Fruit fly (Drosophila melanogaster) whole organism, embryonic: ENCODE measurements around the gene Tlk.

ENCODE experiments used
- ATbp ChIP-seq: fragments of 200-800 bp; sonication (Bioruptor generic); optimal IDR thresholded peaks from 2 replicates; lab custom pipeline; 2017; ENCODE audit warnings: missing biosample characterization, mild to moderate bottlenecking, missing genetic modification characterization, missing genetic modification reagents
- Ada2b ChIP-seq: fragments of 200-800 bp; sonication (Bioruptor generic); IDR thresholded peaks from 2 replicates; pipeline ENCODE4 v1.3.6; 2022; ENCODE audit warnings: missing biosample characterization, missing genetic modification characterization
- Antp ChIP-seq: fragments of 200-800 bp; sonication (Bioruptor generic); optimal IDR thresholded peaks from 3 replicates; lab custom pipeline; 2016; ENCODE audit warnings: missing biosample characterization, missing genetic modification characterization
- Asciz ChIP-seq: fragments of 200-800 bp; sonication (Bioruptor generic); optimal IDR thresholded peaks from 2 replicates; lab custom pipeline; 2017; ENCODE audit warnings: missing biosample characterization, mild to moderate bottlenecking, missing genetic modification characterization, missing genetic modification reagents
- BEAF-32 ChIP-seq: fragments of 200-800 bp; sonication (Bioruptor generic); optimal IDR thresholded peaks from 3 replicates; lab custom pipeline; 2017; ENCODE audit warnings: missing biosample characterization, missing genetic modification characterization, mild to moderate bottlenecking, moderate library complexity, missing genetic modification reagents
- CG10462 ChIP-seq: fragments of 200-800 bp; sonication (Bioruptor generic); optimal IDR thresholded peaks from 2 replicates; lab custom pipeline; 2016; ENCODE audit warnings: missing biosample characterization, missing genetic modification characterization
- CG12104 ChIP-seq: fragments of 200-800 bp; sonication (Bioruptor generic); optimal IDR thresholded peaks from 3 replicates; lab custom pipeline; 2016; ENCODE audit warnings: missing biosample characterization, missing genetic modification characterization
- CG12219 ChIP-seq: fragments of 200-800 bp; sonication (Bioruptor generic); optimal IDR thresholded peaks from 3 replicates; lab custom pipeline; 2018; ENCODE audit warnings: missing biosample characterization, mild to moderate bottlenecking, missing genetic modification characterization
- CG12659 ChIP-seq: fragments of 200-800 bp; sonication (Bioruptor generic); optimal IDR thresholded peaks from 3 replicates; lab custom pipeline; 2017; ENCODE audit warnings: mild to moderate bottlenecking, missing biosample characterization, missing genetic modification reagents, missing genetic modification characterization
- CG14441 ChIP-seq: fragments of 200-800 bp; sonication (Bioruptor generic); IDR thresholded peaks from 2 replicates; pipeline ENCODE4 v1.3.6; 2022; ENCODE audit warnings: missing biosample characterization, missing genetic modification characterization
- CG1602 ChIP-seq: fragments of 200-800 bp; sonication (Bioruptor generic); optimal IDR thresholded peaks from 3 replicates; lab custom pipeline; 2016; ENCODE audit warnings: missing biosample characterization, missing genetic modification characterization
- CG17328 ChIP-seq: fragments of 200-800 bp; sonication (Bioruptor generic); IDR thresholded peaks from 2 replicates; pipeline ENCODE4 v1.3.6; 2022; ENCODE audit warnings: missing biosample characterization, missing genetic modification characterization
- CG18599 ChIP-seq: fragments of 200-800 bp; sonication (Bioruptor generic); optimal IDR thresholded peaks from 3 replicates; lab custom pipeline; 2017; ENCODE audit warnings: missing biosample characterization, missing genetic modification characterization, mild to moderate bottlenecking, moderate library complexity, missing genetic modification reagents
- CG2678 ChIP-seq: fragments of 200-800 bp; sonication (Bioruptor generic); optimal IDR thresholded peaks from 3 replicates; lab custom pipeline; 2019; ENCODE audit warnings: missing biosample characterization, mild to moderate bottlenecking, missing genetic modification characterization, moderate library complexity
- CG2712 ChIP-seq: fragments of 200-800 bp; optimal IDR thresholded peaks from 3 replicates; lab custom pipeline; 2019; ENCODE audit warnings: missing biosample characterization, mild to moderate bottlenecking, missing genetic modification characterization, moderate library complexity
- CG3281 ChIP-seq: fragments of 200-800 bp; sonication (Bioruptor generic); optimal IDR thresholded peaks from 3 replicates; lab custom pipeline; 2017; ENCODE audit warnings: missing biosample characterization, mild to moderate bottlenecking, missing genetic modification characterization
- CG3407 ChIP-seq: fragments of 200-800 bp; sonication (Bioruptor generic); optimal IDR thresholded peaks from 2 replicates; lab custom pipeline; 2018; ENCODE audit warnings: missing biosample characterization, mild to moderate bottlenecking, missing genetic modification characterization
- CG34224 ChIP-seq: fragments of 200-800 bp; sonication (Bioruptor generic); IDR thresholded peaks from 3 replicates; pipeline ENCODE4 v1.3.6; 2022; ENCODE audit warnings: missing biosample characterization, missing genetic modification characterization; ENCODE audit not compliant: partially characterized antibody
- CG4707 ChIP-seq: fragments of 200-800 bp; sonication (Bioruptor generic); optimal IDR thresholded peaks from 2 replicates; lab custom pipeline; 2018; ENCODE audit warnings: missing biosample characterization, mild to moderate bottlenecking, missing genetic modification characterization, moderate library complexity
- CG6254 ChIP-seq: fragments of 200-800 bp; sonication (Bioruptor generic); optimal IDR thresholded peaks from 3 replicates; lab custom pipeline; 2017; ENCODE audit warnings: mild to moderate bottlenecking, missing biosample characterization, missing genetic modification reagents, missing genetic modification characterization
- CG6813 ChIP-seq: fragments of 200-800 bp; sonication (Bioruptor generic); optimal IDR thresholded peaks from 2 replicates; lab custom pipeline; 2017; ENCODE audit warnings: missing biosample characterization, missing genetic modification characterization, mild to moderate bottlenecking, moderate library complexity, missing genetic modification reagents
- CG7556 ChIP-seq: fragments of 200-800 bp; sonication (Bioruptor generic); optimal IDR thresholded peaks from 2 replicates; lab custom pipeline; 2017; ENCODE audit warnings: missing biosample characterization, mild to moderate bottlenecking, missing genetic modification characterization
- CG8388 ChIP-seq: fragments of 200-800 bp; sonication (Bioruptor generic); optimal IDR thresholded peaks from 2 replicates; lab custom pipeline; 2019; ENCODE audit warnings: missing biosample characterization, mild to moderate bottlenecking, missing genetic modification characterization, moderate library complexity
- Drgx ChIP-seq: fragments of 200-800 bp; sonication (Bioruptor generic); IDR thresholded peaks from 2 replicates; pipeline ENCODE4 v1.3.6; 2022; ENCODE audit warnings: missing biosample characterization, missing genetic modification characterization
- E2f2 ChIP-seq: fragments of 200-800 bp; sonication (Bioruptor generic); IDR thresholded peaks from 2 replicates; pipeline ENCODE4 v1.3.6; 2022; ENCODE audit warnings: missing biosample characterization, missing genetic modification characterization
- Fer3 ChIP-seq: fragments of 200-800 bp; sonication (Bioruptor generic); optimal IDR thresholded peaks from 2 replicates; lab custom pipeline; 2018; ENCODE audit warnings: missing biosample characterization, mild to moderate bottlenecking, missing genetic modification characterization, moderate library complexity
- Hr51 ChIP-seq, 2 experiments: fragments of 200-800 bp; sonication (Bioruptor generic); optimal IDR thresholded peaks; 2 replicates in 1 of 2; 3 replicates in 1 of 2; lab custom pipeline; 2016 to 2018; ENCODE audit warnings: missing biosample characterization in 2 of 2, missing genetic modification characterization in 2 of 2, mild to moderate bottlenecking in 1 of 2, moderate library complexity in 1 of 2
- Oli ChIP-seq: fragments of 200-800 bp; sonication (Bioruptor generic); optimal IDR thresholded peaks from 2 replicates; lab custom pipeline; 2018; ENCODE audit warnings: missing biosample characterization, mild to moderate bottlenecking, missing genetic modification characterization, moderate library complexity
- Rfx ChIP-seq: fragments of 200-800 bp; sonication (Bioruptor generic); IDR thresholded peaks from 2 replicates; pipeline ENCODE4 v1.3.6; 2022; ENCODE audit warnings: missing biosample characterization, missing genetic modification characterization
- Xrp1 ChIP-seq: fragments of 200-800 bp; sonication (Bioruptor generic); IDR thresholded peaks from 2 replicates; pipeline ENCODE4 v1.3.6; 2022; ENCODE audit warnings: missing biosample characterization, missing genetic modification characterization
- ara ChIP-seq: fragments of 200-800 bp; sonication (Bioruptor generic); IDR thresholded peaks from 2 replicates; pipeline ENCODE4 v1.3.6; 2022; ENCODE audit warnings: missing biosample characterization, missing genetic modification characterization
- ash1 ChIP-seq: fragments of 200-800 bp; sonication (Bioruptor generic); optimal IDR thresholded peaks from 2 replicates; lab custom pipeline; 2018; ENCODE audit warnings: missing biosample characterization, mild to moderate bottlenecking, missing genetic modification characterization
- croc ChIP-seq: fragments of 200-800 bp; sonication (Bioruptor generic); conservative IDR thresholded peaks from 3 replicates; pipeline ENCODE4 v1.3.6; 2022; ENCODE audit warnings: missing biosample characterization, missing genetic modification characterization
- dmrt11E ChIP-seq: fragments of 200-800 bp; sonication (Bioruptor generic); optimal IDR thresholded peaks from 3 replicates; lab custom pipeline; 2018; ENCODE audit warnings: missing biosample characterization, mild to moderate bottlenecking, missing genetic modification characterization, moderate library complexity
- dmrt99B ChIP-seq: fragments of 200-800 bp; sonication (Bioruptor generic); optimal IDR thresholded peaks from 2 replicates; lab custom pipeline; 2018; ENCODE audit warnings: missing biosample characterization, mild to moderate bottlenecking, missing genetic modification characterization, moderate library complexity
- fd96Cb ChIP-seq: fragments of 200-800 bp; sonication (Bioruptor generic); optimal IDR thresholded peaks from 2 replicates; lab custom pipeline; 2018; ENCODE audit warnings: missing biosample characterization, mild to moderate bottlenecking, missing genetic modification characterization, moderate library complexity
- ftz-f1 ChIP-seq: fragments of 200-800 bp; sonication (Bioruptor generic); optimal IDR thresholded peaks from 2 replicates; lab custom pipeline; 2016; ENCODE audit warnings: missing biosample characterization, missing genetic modification characterization
- gcm ChIP-seq: fragments of 200-800 bp; sonication (Bioruptor generic); optimal IDR thresholded peaks from 2 replicates; lab custom pipeline; 2019; ENCODE audit warnings: missing biosample characterization, mild to moderate bottlenecking, missing genetic modification characterization, moderate library complexity
- hkb ChIP-seq, 2 experiments: fragments of 200-800 bp in 1 of 2; fragments of >200 bp in 1 of 2; sonication (Bioruptor generic) in 1 of 2; IDR thresholded peaks in 1 of 2; optimal IDR thresholded peaks in 1 of 2; 2 replicates each; pipeline versions ENCODE4 v1.3.6 to Lab custom; 2017 to 2022; ENCODE audit warnings: missing biosample characterization in 1 of 2, missing genetic modification characterization in 1 of 2
- pan ChIP-seq, 4 experiments: fragments of >200 bp in 3 of 4; fragments of 200-800 bp in 1 of 4; sonication (Bioruptor generic) in 1 of 4; optimal IDR thresholded peaks in 3 of 4; IDR thresholded peaks in 1 of 4; 2 replicates each; pipeline versions ENCODE4 v1.3.6 to Lab custom; 2017 to 2022; ENCODE audit warnings: missing biosample characterization in 2 of 4, missing genetic modification characterization in 2 of 4, mixed read lengths in 1 of 4
- prd ChIP-seq, 3 experiments: fragments of >200 bp in 2 of 3; fragments of 200-800 bp in 1 of 3; sonication (Bioruptor generic) in 1 of 3; optimal IDR thresholded peaks in 2 of 3; IDR thresholded peaks in 1 of 3; 2 replicates in 2 of 3; 3 replicates in 1 of 3; pipeline versions ENCODE4 v1.3.6 to Lab custom; 2017 to 2022; ENCODE audit warnings: missing biosample characterization in 1 of 3, missing genetic modification characterization in 1 of 3
- row ChIP-seq: fragments of 200-800 bp; sonication (Bioruptor generic); IDR thresholded peaks from 3 replicates; pipeline ENCODE4 v1.3.6; 2022; ENCODE audit warnings: missing biosample characterization, missing genetic modification characterization
- slbo ChIP-seq: fragments of 200-800 bp; sonication (Bioruptor generic); IDR thresholded peaks from 2 replicates; pipeline ENCODE4 v1.3.6; 2022; ENCODE audit warnings: missing biosample characterization, missing genetic modification characterization
- sr ChIP-seq: fragments of 200-800 bp; sonication (Bioruptor generic); IDR thresholded peaks from 3 replicates; pipeline ENCODE4 v1.3.6; 2022; ENCODE audit warnings: missing biosample characterization, missing genetic modification characterization
- unc-4 ChIP-seq: fragments of 200-800 bp; sonication (Bioruptor generic); IDR thresholded peaks from 2 replicates; pipeline ENCODE4 v1.3.6; 2022; ENCODE audit warnings: missing biosample characterization, missing genetic modification characterization; ENCODE audit not compliant: partially characterized antibody
- zen ChIP-seq: fragments of 200-800 bp; sonication (Bioruptor generic); optimal IDR thresholded peaks from 3 replicates; lab custom pipeline; 2018; ENCODE audit warnings: missing biosample characterization, mild to moderate bottlenecking, missing genetic modification characterization, moderate library complexity
- zen2 ChIP-seq: fragments of 200-800 bp; sonication (Bioruptor generic); IDR thresholded peaks from 3 replicates; pipeline ENCODE4 v1.3.6; 2022; ENCODE audit warnings: missing biosample characterization, missing genetic modification characterization; ENCODE audit not compliant: partially characterized antibody

Gene Tlk

dm6 chrX:3740319-3740718 is 20.5 kb downstream of the Tlk start (continued):
- TF ChIP-seq CG8388 (peak; percentile 12), Oli (tag; lab: Kevin White, UChicago) (peak; percentile 38), CG6254 (GFP tag; lab: Kevin White, UChicago) (peak; percentile 6), E2f2 (GFP tag; lab: Robert Waterston, UW) (0 out of 2 replicates have a peak, but pooled peaks have one; percentile 14), Fer3 (tag; lab: Kevin White, UChicago) (no peak), CG12104 (GFP tag; lab: Kevin White, UChicago) (no peak), row (GFP tag; lab: Robert Waterston, UW) (0 out of 3 replicates have a peak, but pooled peaks have one; percentile 10), ATbp (peak; percentile 21), BEAF-32 (GFP tag; lab: Kevin White, UChicago) (no peak), Xrp1 (GFP tag; lab: Robert Waterston, UW) (no peak), CG2678 (tag; lab: Kevin White, UChicago) (peak; percentile 55), dmrt11E (tag; lab: Kevin White, UChicago) (peak; percentile 14), CG12659 (no peak), pan (optimal IDR thresholded peaks at IDR 0.05; lab: Kevin White, UChicago) (no peak), pan (GFP tag; optimal IDR thresholded peaks at IDR 0.05 in 1 of 2, IDR thresholded peaks at IDR 0.05 in 1 of 2) (peak in 1 of 2 experiments; percentile 28), CG6813 (no peak), CG17328 (GFP tag; lab: Robert Waterston, UW) (no peak), slbo (GFP tag; lab: Robert Waterston, UW) (peak; percentile 15; the same call in 1 of the 2 replicates), CG14441 (0 out of 2 replicates have a peak, but pooled peaks have one; percentile 22), Ada2b (GFP tag; lab: Robert Waterston, UW) (no peak), CG12219 (no peak), zen (no peak), ftz-f1 (no peak), Drgx (GFP tag; lab: Robert Waterston, UW) (peak; percentile 46; the same call in 1 of the 2 replicates), CG34224 (GFP tag; lab: Robert Waterston, UW) (no peak), Hr51 (GFP tag; optimal IDR thresholded peaks at IDR 0.05; lab: Kevin White, UChicago) (peak in 1 of 2 experiments; percentile 61), CG10462 (GFP tag; lab: Kevin White, UChicago) (no peak), prd (optimal IDR thresholded peaks at IDR 0.05; lab: Kevin White, UChicago) (no peak), prd (GFP tag; IDR thresholded peaks at IDR 0.05; lab: Robert Waterston, UW) (0 out of 3 replicates have a peak, but pooled peaks have one; percentile 6), fd96Cb (peak; percentile 54), Antp (GFP tag; lab: Kevin White, UChicago) (no peak), hkb (optimal IDR thresholded peaks at IDR 0.05; lab: Kevin White, UChicago) (no peak), hkb (GFP tag; IDR thresholded peaks at IDR 0.05; lab: Robert Waterston, UW) (peak; percentile 20; the same call in 1 of the 2 replicates), zen2 (no peak), sr (GFP tag; lab: Robert Waterston, UW) (no peak), ash1 (GFP tag; lab: Kevin White, UChicago) (no peak), Rfx (no peak), dmrt99B (peak; percentile 65), Asciz (GFP tag; lab: Kevin White, UChicago) (peak; percentile 41), CG2712 (tag; lab: Kevin White, UChicago) (peak; percentile 47), croc (GFP tag; lab: Robert Waterston, UW) (no peak), CG7556 (peak; percentile 12), gcm (no peak), CG3407 (GFP tag; lab: Kevin White, UChicago) (no peak), CG3281 (GFP tag; lab: Kevin White, UChicago) (peak; percentile 32), CG18599 (no peak), CG1602 (GFP tag; lab: Kevin White, UChicago) (no peak), ara (GFP tag; lab: Robert Waterston, UW) (no peak), CG4707 (no peak), unc-4 (GFP tag; lab: Robert Waterston, UW) (no peak)
